Fruit fly (Drosophila melanogaster) whole organism, adult: ENCODE data around the gene eRF3.

ENCODE experiments used
- CG11617 ChIP-seq: fragments of 200-800 bp; sonication (Bioruptor generic); optimal IDR thresholded peaks from 2 replicates; lab custom pipeline; 2017; ENCODE audit warnings: mild to moderate bottlenecking, missing biosample characterization, missing genetic modification reagents, missing genetic modification characterization
- CG12768 ChIP-seq: fragments of 200-800 bp; sonication (Bioruptor generic); optimal IDR thresholded peaks from 2 replicates; lab custom pipeline; 2017; ENCODE audit warnings: missing biosample characterization, missing genetic modification characterization, mild to moderate bottlenecking, moderate library complexity, missing genetic modification reagents
- CG14711 ChIP-seq: fragments of 200-800 bp; sonication (Bioruptor generic); optimal IDR thresholded peaks from 2 replicates; lab custom pipeline; 2018; ENCODE audit warnings: missing biosample characterization, mild to moderate bottlenecking, missing genetic modification characterization, moderate library complexity
- CG1620 ChIP-seq: fragments of 200-800 bp; sonication (Bioruptor generic); optimal IDR thresholded peaks from 2 replicates; lab custom pipeline; 2016; ENCODE audit warnings: missing biosample characterization, missing genetic modification characterization
- CG33017 ChIP-seq: fragments of 200-800 bp; sonication (Bioruptor generic); optimal IDR thresholded peaks from 2 replicates; lab custom pipeline; 2018; ENCODE audit warnings: missing biosample characterization, mild to moderate bottlenecking, missing genetic modification characterization, moderate library complexity
- CG5204 ChIP-seq: fragments of 200-800 bp; sonication (Bioruptor generic); optimal IDR thresholded peaks from 2 replicates; lab custom pipeline; 2016; ENCODE audit warnings: missing biosample characterization, missing genetic modification characterization
- CG7045 ChIP-seq: fragments of 200-800 bp; sonication (Bioruptor generic); optimal IDR thresholded peaks from 2 replicates; lab custom pipeline; 2017; ENCODE audit warnings: missing biosample characterization, mild to moderate bottlenecking, missing genetic modification characterization
- CG7101 ChIP-seq: fragments of 200-800 bp; sonication (Bioruptor generic); optimal IDR thresholded peaks from 2 replicates; lab custom pipeline; 2018; ENCODE audit warnings: missing biosample characterization, mild to moderate bottlenecking, missing genetic modification characterization, moderate library complexity
- Clk ChIP-seq: fragments of 200-800 bp; sonication (Bioruptor generic); optimal IDR thresholded peaks from 2 replicates; lab custom pipeline; 2017; ENCODE audit warnings: missing biosample characterization, missing genetic modification characterization
- Crg-1 ChIP-seq: fragments of 200-800 bp; sonication (Bioruptor generic); optimal IDR thresholded peaks from 2 replicates; lab custom pipeline; 2016; ENCODE audit warnings: missing biosample characterization, missing genetic modification characterization
- Hr96 ChIP-seq: fragments of 200-800 bp; sonication (Bioruptor generic); optimal IDR thresholded peaks from 2 replicates; lab custom pipeline; 2016; ENCODE audit warnings: missing biosample characterization, missing genetic modification characterization
- Mnt ChIP-seq: fragments of 200-800 bp; sonication (Bioruptor generic); optimal IDR thresholded peaks from 2 replicates; lab custom pipeline; 2016; ENCODE audit warnings: missing biosample characterization, mild to moderate bottlenecking, missing genetic modification characterization
- bab1 ChIP-seq: fragments of 200-800 bp; sonication (Bioruptor generic); optimal IDR thresholded peaks from 3 replicates; lab custom pipeline; 2019; ENCODE audit warnings: missing biosample characterization, mild to moderate bottlenecking, missing genetic modification characterization, moderate library complexity
- cic ChIP-seq: fragments of 200-800 bp; sonication (Bioruptor generic); optimal IDR thresholded peaks from 2 replicates; lab custom pipeline; 2017; ENCODE audit warnings: missing biosample characterization, mild to moderate bottlenecking, missing genetic modification characterization, moderate library complexity
- cnc ChIP-seq, 2 experiments: fragments of >200 bp; optimal IDR thresholded peaks; 2 replicates each; lab custom pipeline; 2017
- kay ChIP-seq: fragments of 200-800 bp; sonication (Bioruptor generic); peaks from one replicate; lab custom pipeline; 2016; ENCODE audit warnings: missing biosample characterization, missing genetic modification characterization, borderline replicate concordance
- ovo ChIP-seq: fragments of 200-800 bp; sonication (Bioruptor generic); optimal IDR thresholded peaks from 2 replicates; lab custom pipeline; 2016; ENCODE audit warnings: missing biosample characterization, missing genetic modification characterization
- pad ChIP-seq: fragments of 200-800 bp; sonication (Bioruptor generic); optimal IDR thresholded peaks from 3 replicates; lab custom pipeline; 2017; ENCODE audit warnings: missing biosample characterization, missing genetic modification characterization, mild to moderate bottlenecking, moderate library complexity, missing genetic modification reagents
- tj ChIP-seq: fragments of 200-800 bp; sonication (Bioruptor generic); optimal IDR thresholded peaks from 3 replicates; lab custom pipeline; 2017; ENCODE audit warnings: missing biosample characterization, mild to moderate bottlenecking, missing genetic modification characterization, moderate library complexity
- toe ChIP-seq: fragments of 200-800 bp; sonication (Bioruptor generic); optimal IDR thresholded peaks from 2 replicates; lab custom pipeline; 2016; ENCODE audit warnings: missing biosample characterization, missing genetic modification characterization

eRF3 gene

DNA sequence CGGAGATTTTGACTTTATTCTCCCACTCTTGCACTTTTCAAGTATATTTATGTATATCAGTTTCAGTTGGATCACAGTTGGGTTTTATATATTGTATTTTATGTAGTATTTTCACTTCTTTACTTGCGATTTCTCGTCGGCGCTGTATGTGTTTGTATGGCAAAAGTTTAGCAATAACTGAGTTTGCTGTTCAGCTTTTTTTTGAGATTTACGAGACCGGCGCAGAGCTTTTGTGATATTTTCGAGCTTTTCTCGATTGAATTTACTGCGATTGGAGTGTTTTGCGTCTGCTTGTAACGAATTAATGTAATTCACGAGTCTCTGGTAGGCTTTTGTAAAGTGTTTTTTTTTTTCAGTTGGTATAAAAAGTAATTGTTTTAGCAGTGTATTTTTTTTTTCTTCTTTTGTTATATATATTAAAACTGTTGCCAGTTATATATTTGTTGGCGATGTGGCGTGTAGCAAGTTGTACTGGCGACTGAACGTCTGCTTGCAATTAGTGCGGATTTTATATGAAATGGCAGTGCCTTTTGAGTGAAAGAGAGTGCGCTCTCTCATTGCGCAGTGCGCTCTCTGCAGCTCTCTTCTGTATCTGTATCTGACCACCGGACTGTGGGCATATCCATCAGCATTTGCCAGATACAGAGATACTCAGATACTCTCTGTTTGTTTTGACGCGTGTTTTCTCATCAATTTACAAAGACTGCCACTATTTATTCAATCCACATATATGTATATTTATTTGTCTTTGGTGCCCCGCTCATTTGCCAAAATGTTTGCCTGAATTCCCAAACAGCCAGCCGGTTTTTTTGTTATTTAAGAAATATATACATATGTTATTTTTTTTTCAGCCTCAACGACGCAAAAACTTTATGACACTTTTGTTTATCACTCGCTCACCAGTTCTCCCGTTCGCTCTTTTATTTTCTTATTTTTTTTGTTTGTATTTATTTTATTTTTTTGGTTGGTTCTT lies 26.8 kb downstream of the eRF3 start:
- TF ChIP-seq tj (no peak), Hr96 (GFP tag; lab: Kevin White, UChicago) (peak; percentile 50), CG33017 (tag; lab: Kevin White, UChicago) (peak; percentile 84), toe (GFP tag; lab: Kevin White, UChicago) (peak; percentile 34), CG5204 (GFP tag; lab: Kevin White, UChicago) (peak; percentile 67), bab1 (GFP tag; lab: Kevin White, UChicago) (peak; percentile 44), CG7045 (peak; percentile 77), CG1620 (peak; percentile 53), CG7101 (tag; lab: Kevin White, UChicago) (peak; percentile 82), pad (GFP tag; lab: Kevin White, UChicago) (peak; percentile 66), Mnt (GFP tag; lab: Kevin White, UChicago) (peak; percentile 70), cnc (optimal IDR thresholded peaks at IDR 0.05; lab: Kevin White, UChicago) (no peak), Clk (GFP tag; lab: Kevin White, UChicago) (peak; percentile 4), Crg-1 (GFP tag; lab: Kevin White, UChicago) (peak; percentile 89), ovo (GFP tag; lab: Kevin White, UChicago) (peak; percentile 83), CG12768 (GFP tag; lab: Kevin White, UChicago) (peak; percentile 89), CG14711 (peak; percentile 61), CG11617 (GFP tag; lab: Kevin White, UChicago) (peak; percentile 67), cic (GFP tag; lab: Kevin White, UChicago) (peak; percentile 82), kay (GFP tag; lab: Kevin White, UChicago) (peak; percentile 97)

dm6 chr2L:12463037-12463436 lies 28.8 kb downstream of the eRF3 start:
- peak; percentile 26 for TF ChIP-seq Crg-1 (GFP tag; lab: Kevin White, UChicago)
- peak; percentile 10 for TF ChIP-seq CG11617 (GFP tag; lab: Kevin White, UChicago)
- peak; percentile 42 for TF ChIP-seq CG14711
- no peak for TF ChIP-seq CG5204 (GFP tag; lab: Kevin White, UChicago)
- TF ChIP-seq toe (GFP tag; lab: Kevin White, UChicago) = no peak
- no peak for TF ChIP-seq kay (GFP tag; lab: Kevin White, UChicago)
- no peak for TF ChIP-seq CG7045
- peak; percentile 65 for TF ChIP-seq cic (GFP tag; lab: Kevin White, UChicago)
- TF ChIP-seq Mnt (GFP tag; lab: Kevin White, UChicago) = peak; percentile 41
- peak; percentile 53 for TF ChIP-seq CG7101 (tag; lab: Kevin White, UChicago)
- TF ChIP-seq CG12768 (GFP tag; lab: Kevin White, UChicago) = no peak
- TF ChIP-seq bab1 (GFP tag; lab: Kevin White, UChicago) = no peak
- TF ChIP-seq Hr96 (GFP tag; lab: Kevin White, UChicago) = no peak
- TF ChIP-seq CG33017 (tag; lab: Kevin White, UChicago) = peak; percentile 24
- TF ChIP-seq tj = no peak
- no peak for TF ChIP-seq cnc (optimal IDR thresholded peaks at IDR 0.05; lab: Kevin White, UChicago)
- TF ChIP-seq ovo (GFP tag; lab: Kevin White, UChicago) = peak; percentile 51
- TF ChIP-seq pad (GFP tag; lab: Kevin White, UChicago) = peak; percentile 33
- TF ChIP-seq CG1620 = no peak

DNA sequence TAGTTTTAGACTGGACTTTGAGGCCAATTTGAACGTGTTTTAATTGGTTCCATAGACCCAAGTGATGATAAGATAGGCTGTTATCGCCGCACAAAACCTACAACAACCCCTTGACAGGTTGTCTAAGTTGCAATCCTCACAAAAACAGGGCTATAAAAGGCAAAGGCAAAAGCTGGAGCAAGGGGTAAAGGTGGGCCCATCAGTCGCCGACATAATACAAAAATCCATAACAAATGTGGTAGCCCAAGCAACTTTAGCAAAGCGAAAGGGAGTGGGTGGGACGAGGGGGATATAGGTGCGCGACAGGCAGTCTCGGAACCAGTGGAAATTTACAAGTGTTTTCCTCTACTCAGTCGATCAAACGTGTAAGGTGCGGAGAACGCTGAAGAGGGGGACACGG lies 29.8 kb downstream of the eRF3 start:
- no peak for TF ChIP-seq bab1 (GFP tag; lab: Kevin White, UChicago)
- TF ChIP-seq CG7045 = no peak
- no peak for TF ChIP-seq CG11617 (GFP tag; lab: Kevin White, UChicago)
- no peak for TF ChIP-seq CG33017 (tag; lab: Kevin White, UChicago)
- no peak for TF ChIP-seq CG14711
- no peak for TF ChIP-seq pad (GFP tag; lab: Kevin White, UChicago)
- peak; percentile 57 for TF ChIP-seq CG12768 (GFP tag; lab: Kevin White, UChicago)
- no peak for TF ChIP-seq CG1620
- no peak for TF ChIP-seq Crg-1 (GFP tag; lab: Kevin White, UChicago)
- TF ChIP-seq kay (GFP tag; lab: Kevin White, UChicago) = no peak
- no peak for TF ChIP-seq Hr96 (GFP tag; lab: Kevin White, UChicago)
- no peak for TF ChIP-seq CG7101 (tag; lab: Kevin White, UChicago)
- peak; percentile 74 for TF ChIP-seq cic (GFP tag; lab: Kevin White, UChicago)
- peak; percentile 55 for TF ChIP-seq Mnt (GFP tag; lab: Kevin White, UChicago)
- TF ChIP-seq toe (GFP tag; lab: Kevin White, UChicago) = no peak
- TF ChIP-seq Clk (GFP tag; lab: Kevin White, UChicago) = no peak
- peak; percentile 43 for TF ChIP-seq tj
- TF ChIP-seq ovo (GFP tag; lab: Kevin White, UChicago) = no peak

- TF ChIP-seq Hr96 (GFP tag; lab: Kevin White, UChicago) = no peak
- TF ChIP-seq CG11617 (GFP tag; lab: Kevin White, UChicago) = no peak
- peak; percentile 29 for TF ChIP-seq kay (GFP tag; lab: Kevin White, UChicago)
- peak; percentile 1 for TF ChIP-seq cic (GFP tag; lab: Kevin White, UChicago)
These were observed 31.1 kb downstream of the eRF3 start for dm6 chr2L:12465164-12466011.
